Fruit fly (Drosophila melanogaster): ENCODE measurements around the gene CG12546.

DNA sequence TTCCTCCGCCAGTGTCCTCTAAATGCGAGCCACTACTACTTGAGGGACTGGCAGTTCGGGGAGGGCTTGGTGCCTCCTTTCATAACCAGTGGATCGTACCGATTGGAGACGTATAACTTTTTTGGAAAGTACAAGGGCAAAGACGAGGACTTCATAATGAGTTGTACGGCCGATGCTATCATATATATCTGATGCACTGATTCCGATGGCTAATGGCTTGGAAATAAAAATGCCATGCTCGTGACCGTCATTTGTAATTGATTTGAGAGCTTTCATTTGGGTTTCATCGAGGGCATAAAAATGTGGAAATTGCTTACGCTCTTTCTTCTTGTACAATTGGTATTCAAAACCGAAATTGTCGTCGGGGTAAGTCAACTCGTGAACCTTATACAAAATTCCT, 44.5 kb downstream of the CG12546 start, which contains the start of gene CG33771:
- TF ChIP-seq kay (GFP tag; ENCODE audit: borderline replicate concordance) (no peak), tj (GFP tag; optimal IDR thresholded peaks at IDR 0.05) (no peak), CG33017 (tag; optimal IDR thresholded peaks at IDR 0.05) (no peak), bab1 (GFP tag; optimal IDR thresholded peaks at IDR 0.05) (no peak), Mnt (GFP tag; optimal IDR thresholded peaks at IDR 0.05) (no peak), cic (GFP tag; optimal IDR thresholded peaks at IDR 0.05) (no peak), cnc (optimal IDR thresholded peaks at IDR 0.05) (no peak)

Measured in whole organism, adult.